Fruit fly (Drosophila melanogaster) whole organism, embryonic: Measurements from ENCODE around the gene EloB.
A peak's percentile ranks its signal among the peaks of the same experiment; 100 is the strongest.

Experiments used
- Abd-B ChIP-seq: fragments of 200-800 bp; sonication (Bioruptor generic); optimal IDR thresholded peaks from 2 replicates; lab custom pipeline; 2018; ENCODE audit warnings: missing biosample characterization, mild to moderate bottlenecking, missing genetic modification characterization, moderate library complexity
- Atf-2 ChIP-seq: fragments of 200-800 bp; sonication (Bioruptor generic); optimal IDR thresholded peaks from 2 replicates; lab custom pipeline; 2016; ENCODE audit warnings: missing biosample characterization, missing genetic modification characterization
- BtbVII ChIP-seq: fragments of 200-800 bp; sonication (Bioruptor generic); optimal IDR thresholded peaks from 3 replicates; lab custom pipeline; 2017; ENCODE audit warnings: missing biosample characterization, mild to moderate bottlenecking, missing genetic modification characterization
- CG10366 ChIP-seq: fragments of 200-800 bp; sonication (Bioruptor generic); IDR thresholded peaks from 2 replicates; pipeline ENCODE4 v1.3.6; 2022; ENCODE audit warnings: missing biosample characterization, missing genetic modification characterization
- CG11398 ChIP-seq: fragments of 200-800 bp; sonication (Bioruptor generic); optimal IDR thresholded peaks from 2 replicates; lab custom pipeline; 2016; ENCODE audit warnings: missing biosample characterization, missing genetic modification characterization
- CG11456 ChIP-seq: fragments of 200-800 bp; sonication (Bioruptor generic); IDR thresholded peaks from 3 replicates; pipeline ENCODE4 v1.3.6; 2022; ENCODE audit warnings: missing biosample characterization, missing genetic modification characterization
- CG13296 ChIP-seq: fragments of 200-800 bp; sonication (Bioruptor generic); optimal IDR thresholded peaks from 3 replicates; lab custom pipeline; 2018; ENCODE audit warnings: missing biosample characterization, mild to moderate bottlenecking, missing genetic modification characterization
- CG16863 ChIP-seq: fragments of 200-800 bp; sonication (Bioruptor generic); optimal IDR thresholded peaks from 3 replicates; lab custom pipeline; 2016; ENCODE audit warnings: missing biosample characterization, missing genetic modification characterization
- CG17328 ChIP-seq: fragments of 200-800 bp; sonication (Bioruptor generic); IDR thresholded peaks from 2 replicates; pipeline ENCODE4 v1.3.6; 2022; ENCODE audit warnings: missing biosample characterization, missing genetic modification characterization
- CG2129 ChIP-seq: fragments of 200-800 bp; sonication (Bioruptor generic); IDR thresholded peaks from 2 replicates; pipeline ENCODE4 v1.3.6; 2022; ENCODE audit warnings: missing biosample characterization, missing genetic modification characterization; ENCODE audit not compliant: partially characterized antibody
- CG4617 ChIP-seq: fragments of 200-800 bp; sonication (Bioruptor generic); optimal IDR thresholded peaks from 3 replicates; lab custom pipeline; 2016; ENCODE audit warnings: missing biosample characterization, missing genetic modification characterization, borderline replicate concordance
- CG6765 ChIP-seq: fragments of 200-800 bp; sonication (Bioruptor generic); optimal IDR thresholded peaks from 3 replicates; lab custom pipeline; 2017; ENCODE audit warnings: missing biosample characterization, mild to moderate bottlenecking, missing genetic modification characterization
- CG7271 ChIP-seq: fragments of 200-800 bp; sonication (Bioruptor generic); optimal IDR thresholded peaks from 2 replicates; lab custom pipeline; 2018; ENCODE audit warnings: missing biosample characterization, mild to moderate bottlenecking, missing genetic modification characterization, moderate library complexity
- CG8089 ChIP-seq: fragments of 200-800 bp; sonication (Bioruptor generic); optimal IDR thresholded peaks from 3 replicates; lab custom pipeline; 2016; ENCODE audit warnings: missing biosample characterization, missing genetic modification characterization
- CG9609 ChIP-seq: fragments of 200-800 bp; sonication (Bioruptor generic); optimal IDR thresholded peaks from 3 replicates; lab custom pipeline; 2016; ENCODE audit warnings: missing biosample characterization, missing genetic modification characterization
- CHES-1-like ChIP-seq: fragments of 200-800 bp; sonication (Bioruptor generic); optimal IDR thresholded peaks from 2 replicates; lab custom pipeline; 2016; ENCODE audit warnings: missing biosample characterization, missing genetic modification characterization
- E2f1 ChIP-seq: fragments of 200-800 bp; sonication (Bioruptor generic); IDR thresholded peaks from 2 replicates; pipeline ENCODE4 v1.3.6; 2022; ENCODE audit warnings: missing biosample characterization, missing genetic modification characterization
- ERR ChIP-seq: fragments of 200-800 bp; sonication (Bioruptor generic); optimal IDR thresholded peaks from 2 replicates; lab custom pipeline; 2016; ENCODE audit warnings: missing biosample characterization, missing genetic modification characterization
- Ets65A ChIP-seq: fragments of 200-800 bp; sonication (Bioruptor generic); peaks from one replicate; lab custom pipeline; 2016; ENCODE audit warnings: missing biosample characterization, missing genetic modification characterization
- Ets97D ChIP-seq: fragments of 200-800 bp; sonication (Bioruptor generic); optimal IDR thresholded peaks from 3 replicates; lab custom pipeline; 2016; ENCODE audit warnings: missing biosample characterization, missing genetic modification characterization
- GATAe ChIP-seq: fragments of 200-800 bp; sonication (Bioruptor generic); conservative IDR thresholded peaks from 2 replicates; pipeline ENCODE4 v1.3.6; 2022; ENCODE audit warnings: missing biosample characterization, missing genetic modification characterization
- Sin3A ChIP-seq: fragments of >200 bp; optimal IDR thresholded peaks from 2 replicates; lab custom pipeline; 2018
- Ssrp ChIP-seq: fragments of 200-800 bp; sonication (Bioruptor generic); optimal IDR thresholded peaks from 2 replicates; lab custom pipeline; 2018; ENCODE audit warnings: missing biosample characterization, mild to moderate bottlenecking, missing genetic modification characterization, moderate library complexity
- Vsx1 ChIP-seq: fragments of 200-800 bp; sonication (Bioruptor generic); optimal IDR thresholded peaks from 2 replicates; lab custom pipeline; 2017; ENCODE audit warnings: missing biosample characterization, mild to moderate bottlenecking, missing genetic modification characterization, missing genetic modification reagents
- al ChIP-seq: fragments of 200-800 bp; sonication (Bioruptor generic); IDR thresholded peaks from 2 replicates; pipeline ENCODE4 v1.3.6; 2022; ENCODE audit warnings: missing biosample characterization, missing genetic modification characterization
- amos ChIP-seq: fragments of 200-800 bp; sonication (Bioruptor generic); IDR thresholded peaks from 2 replicates; pipeline ENCODE4 v1.3.6; 2022; ENCODE audit warnings: missing biosample characterization, missing genetic modification characterization; ENCODE audit not compliant: partially characterized antibody
- bowl ChIP-seq: fragments of 200-800 bp; sonication (Bioruptor generic); IDR thresholded peaks from 2 replicates; pipeline ENCODE4 v1.3.6; 2022; ENCODE audit warnings: missing biosample characterization, missing genetic modification characterization
- croc ChIP-seq: fragments of 200-800 bp; sonication (Bioruptor generic); conservative IDR thresholded peaks from 3 replicates; pipeline ENCODE4 v1.3.6; 2022; ENCODE audit warnings: missing biosample characterization, missing genetic modification characterization
- crol ChIP-seq: fragments of 200-800 bp; sonication (Bioruptor generic); IDR thresholded peaks from 2 replicates; pipeline ENCODE4 v1.3.6; 2022; ENCODE audit warnings: missing biosample characterization, missing genetic modification characterization
- fd64A ChIP-seq: fragments of 200-800 bp; sonication (Bioruptor generic); optimal IDR thresholded peaks from 3 replicates; lab custom pipeline; 2018; ENCODE audit warnings: missing biosample characterization, mild to moderate bottlenecking, missing genetic modification characterization
- gce ChIP-seq: fragments of 200-800 bp; sonication (Bioruptor generic); IDR thresholded peaks from 3 replicates; pipeline ENCODE4 v1.3.6; 2022; ENCODE audit warnings: missing biosample characterization, missing genetic modification characterization
- grau ChIP-seq: fragments of 200-800 bp; optimal IDR thresholded peaks from 3 replicates; lab custom pipeline; 2019; ENCODE audit warnings: missing biosample characterization, mild to moderate bottlenecking, missing genetic modification characterization, moderate library complexity
- hb ChIP-seq: fragments of 200-800 bp; sonication (Bioruptor generic); IDR thresholded peaks from 3 replicates; pipeline ENCODE4 v1.3.6; 2022; ENCODE audit warnings: missing biosample characterization, missing genetic modification characterization; ENCODE audit not compliant: partially characterized antibody
- hbn ChIP-seq: fragments of 200-800 bp; sonication (Bioruptor generic); IDR thresholded peaks from 2 replicates; pipeline ENCODE4 v1.3.6; 2022; ENCODE audit warnings: missing biosample characterization, missing genetic modification characterization; ENCODE audit not compliant: partially characterized antibody
- ind ChIP-seq: fragments of 200-800 bp; sonication (Bioruptor generic); optimal IDR thresholded peaks from 3 replicates; lab custom pipeline; 2016; ENCODE audit warnings: missing biosample characterization, missing genetic modification characterization
- nerfin-1 ChIP-seq: fragments of 200-800 bp; sonication (Bioruptor generic); optimal IDR thresholded peaks from 3 replicates; lab custom pipeline; 2019; ENCODE audit warnings: missing biosample characterization, mild to moderate bottlenecking, missing genetic modification characterization, moderate library complexity
- pan ChIP-seq, 4 experiments: fragments of >200 bp in 3 of 4; fragments of 200-800 bp in 1 of 4; sonication (Bioruptor generic) in 1 of 4; optimal IDR thresholded peaks in 3 of 4; IDR thresholded peaks in 1 of 4; 2 replicates each; pipeline versions ENCODE4 v1.3.6 to Lab custom; 2017 to 2022; ENCODE audit warnings: missing biosample characterization in 2 of 4, missing genetic modification characterization in 2 of 4, mixed read lengths in 1 of 4
- phol ChIP-seq: fragments of 200-800 bp; sonication (Bioruptor generic); optimal IDR thresholded peaks from 3 replicates; lab custom pipeline; 2018; ENCODE audit warnings: missing biosample characterization, mild to moderate bottlenecking, missing genetic modification characterization, moderate library complexity
- pros ChIP-seq: fragments of 200-800 bp; sonication (Bioruptor generic); optimal IDR thresholded peaks from 3 replicates; lab custom pipeline; 2019; ENCODE audit warnings: missing biosample characterization, mild to moderate bottlenecking, missing genetic modification characterization, moderate library complexity
- psq ChIP-seq: fragments of 200-800 bp; sonication (Bioruptor generic); optimal IDR thresholded peaks from 2 replicates; lab custom pipeline; 2017; ENCODE audit warnings: missing biosample characterization, missing genetic modification characterization
- sim ChIP-seq: fragments of 200-800 bp; sonication (Bioruptor generic); IDR thresholded peaks from 2 replicates; pipeline ENCODE4 v1.3.6; 2022; ENCODE audit warnings: missing biosample characterization, missing genetic modification characterization
- sob ChIP-seq: fragments of 200-800 bp; sonication (Bioruptor generic); IDR thresholded peaks from 2 replicates; pipeline ENCODE4 v1.3.6; 2022; ENCODE audit warnings: missing biosample characterization, missing genetic modification characterization
- sqz ChIP-seq: fragments of 200-800 bp; sonication (Bioruptor generic); optimal IDR thresholded peaks from 3 replicates; lab custom pipeline; 2018; ENCODE audit warnings: missing biosample characterization, mild to moderate bottlenecking, missing genetic modification characterization
- tap ChIP-seq: fragments of 200-800 bp; optimal IDR thresholded peaks from 3 replicates; lab custom pipeline; 2019; ENCODE audit warnings: missing biosample characterization, mild to moderate bottlenecking, missing genetic modification characterization, moderate library complexity
- tio ChIP-seq: fragments of 200-800 bp; sonication (Bioruptor generic); optimal IDR thresholded peaks from 2 replicates; lab custom pipeline; 2017; ENCODE audit warnings: missing biosample characterization, missing genetic modification characterization, inconsistent platforms
- tup ChIP-seq: fragments of 200-800 bp; sonication (Bioruptor generic); optimal IDR thresholded peaks from 2 replicates; lab custom pipeline; 2016; ENCODE audit warnings: missing biosample characterization, mild to moderate bottlenecking, missing genetic modification characterization, moderate library complexity
- twi ChIP-seq: fragments of 200-800 bp; optimal IDR thresholded peaks from 2 replicates; lab custom pipeline; 2019; ENCODE audit warnings: missing biosample characterization, mild to moderate bottlenecking, missing genetic modification characterization, moderate library complexity
- unc-4 ChIP-seq: fragments of 200-800 bp; sonication (Bioruptor generic); IDR thresholded peaks from 2 replicates; pipeline ENCODE4 v1.3.6; 2022; ENCODE audit warnings: missing biosample characterization, missing genetic modification characterization; ENCODE audit not compliant: partially characterized antibody
- z ChIP-seq: fragments of 200-800 bp; sonication (Bioruptor generic); IDR thresholded peaks from 3 replicates; pipeline ENCODE4 v1.3.6; 2022; ENCODE audit warnings: missing biosample characterization, missing genetic modification characterization

EloB gene

DNA sequence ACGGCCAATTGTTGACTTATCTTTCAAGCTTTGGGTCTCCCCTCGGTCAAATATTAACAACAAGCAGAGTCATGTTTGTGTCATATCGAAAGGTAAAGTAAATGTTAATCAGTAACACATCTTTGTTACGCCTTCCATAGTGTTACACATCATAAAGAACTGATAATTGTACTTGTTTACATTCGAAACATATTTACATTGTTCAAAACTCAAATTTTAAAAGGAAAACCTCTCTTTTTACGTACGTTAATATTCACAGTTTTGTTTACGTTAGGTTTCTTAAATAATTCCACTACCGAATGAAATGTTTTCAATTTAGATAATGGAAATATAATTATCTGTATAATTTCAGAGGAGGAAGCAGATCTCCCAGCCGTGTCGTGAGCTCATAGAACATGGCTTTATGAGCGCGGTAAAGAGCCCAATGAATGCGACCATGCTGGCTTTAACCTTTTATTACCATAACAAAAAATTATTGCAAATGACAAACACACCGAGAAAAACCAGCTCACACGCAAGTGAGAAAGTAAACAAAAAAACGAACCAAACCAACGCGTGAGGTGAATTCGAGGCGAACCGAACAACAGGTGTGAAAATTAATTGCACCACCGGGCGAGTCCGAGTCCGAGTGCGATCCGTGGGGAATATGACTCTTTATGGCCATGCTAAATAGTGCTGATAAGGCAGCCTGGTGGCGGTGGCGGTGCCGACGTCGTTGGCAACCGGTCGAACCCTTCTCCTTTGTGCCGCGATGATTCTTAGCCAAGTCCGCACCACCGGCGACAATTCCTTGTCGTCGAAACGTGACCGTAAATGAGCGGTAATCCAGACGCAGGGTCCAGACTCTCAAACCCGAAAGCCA, 37.1 kb downstream of the EloB start (continued):
- TF ChIP-seq Abd-B (no peak), CG2129 (GFP tag; lab: Robert Waterston, UW) (no peak), GATAe (GFP tag; lab: Robert Waterston, UW) (no peak), CG4617 (GFP tag; lab: Kevin White, UChicago) (no peak), sob (GFP tag; lab: Robert Waterston, UW) (peak; percentile 49), CG6765 (GFP tag; lab: Kevin White, UChicago) (no peak), phol (tag; lab: Kevin White, UChicago) (no peak), tup (GFP tag; lab: Kevin White, UChicago) (no peak), fd64A (GFP tag; lab: Kevin White, UChicago) (peak; percentile 17), crol (no peak), CHES-1-like (GFP tag; lab: Kevin White, UChicago) (no peak), z (GFP tag; lab: Robert Waterston, UW) (peak; percentile 52; the same call in 1 of the 3 replicates), Sin3A (lab: Kevin White, UChicago) (no peak), CG11398 (peak; percentile 48), CG9609 (GFP tag; lab: Kevin White, UChicago) (no peak), amos (no peak), psq (GFP tag; lab: Kevin White, UChicago) (no peak), pan (optimal IDR thresholded peaks at IDR 0.05; lab: Kevin White, UChicago) (no peak), pan (GFP tag; optimal IDR thresholded peaks at IDR 0.05 in 1 of 2, IDR thresholded peaks at IDR 0.05 in 1 of 2) (no peak), twi (tag; lab: Kevin White, UChicago) (no peak), ind (GFP tag; lab: Kevin White, UChicago) (no peak), hbn (GFP tag; lab: Robert Waterston, UW) (no peak), Atf-2 (GFP tag; lab: Kevin White, UChicago) (peak; percentile 20), Vsx1 (GFP tag; lab: Kevin White, UChicago) (peak; percentile 54), CG11456 (GFP tag; lab: Robert Waterston, UW) (no peak), CG7271 (tag; lab: Kevin White, UChicago) (no peak), gce (GFP tag; lab: Robert Waterston, UW) (no peak), pros (no peak), tio (GFP tag; lab: Kevin White, UChicago) (peak; percentile 21), BtbVII (GFP tag; lab: Kevin White, UChicago) (no peak), ERR (GFP tag; lab: Kevin White, UChicago) (no peak), E2f1 (no peak), sqz (no peak), Ets65A (GFP tag; lab: Kevin White, UChicago) (no peak), CG13296 (GFP tag; lab: Kevin White, UChicago) (peak; percentile 17), nerfin-1 (no peak), CG17328 (GFP tag; lab: Robert Waterston, UW) (no peak), sim (GFP tag; lab: Robert Waterston, UW) (0 out of 2 replicates have a peak, but pooled peaks have one; percentile 22), Ets97D (GFP tag; lab: Kevin White, UChicago) (no peak), al (GFP tag; lab: Robert Waterston, UW) (no peak), tap (tag; lab: Kevin White, UChicago) (peak; percentile 41), CG8089 (GFP tag; lab: Kevin White, UChicago) (no peak), CG10366 (no peak), hb (GFP tag; lab: Robert Waterston, UW) (no peak), CG16863 (no peak), grau (tag; lab: Kevin White, UChicago) (peak; percentile 3), unc-4 (no peak), Ssrp (no peak), bowl (no peak), croc (no peak)
